Fruit fly (Drosophila melanogaster): ENCODE measurements around the gene wake.

wake gene

DNA sequence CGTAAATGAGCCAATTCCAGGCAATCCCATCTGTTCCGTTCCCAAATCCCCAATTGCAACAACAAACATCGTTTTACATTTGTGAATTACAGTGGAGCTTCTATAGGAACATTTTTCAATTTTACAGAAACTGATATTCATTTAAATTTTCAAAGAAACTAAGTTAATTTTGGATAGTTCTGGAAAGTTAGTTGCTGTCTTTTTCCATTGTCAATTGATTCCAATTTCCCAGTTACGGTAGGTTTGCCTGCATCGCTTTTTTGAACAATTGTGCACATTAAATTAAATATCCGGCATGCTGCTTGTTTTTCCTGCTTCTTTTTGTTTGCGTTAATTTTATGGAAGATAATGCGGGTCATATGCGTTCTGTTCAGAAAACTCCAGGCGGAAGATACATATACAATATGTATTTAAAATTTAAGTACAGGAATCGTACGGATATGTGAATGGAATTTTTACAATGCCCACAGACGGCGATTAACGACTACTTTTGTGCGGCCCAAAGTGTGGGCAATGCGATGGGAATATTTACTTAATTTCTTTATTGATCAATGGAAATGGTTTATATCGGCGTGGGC lies 11.6 kb upstream of the wake start (continued):
- TF ChIP-seq CG16813 (GFP tag; IDR thresholded peaks at IDR 0.05; ENCODE audit: partially characterized antibody) (no peak), Mes4 (GFP tag; optimal IDR thresholded peaks at IDR 0.05) (no peak), CG1602 (GFP tag; optimal IDR thresholded peaks at IDR 0.05) (no peak), ERR (GFP tag; optimal IDR thresholded peaks at IDR 0.05) (peak; percentile 24), CTCF (GFP tag; optimal IDR thresholded peaks at IDR 0.05) (no peak), NC2α (GFP tag; optimal IDR thresholded peaks at IDR 0.05) (no peak), gro (GFP tag; optimal IDR thresholded peaks at IDR 0.05) (no peak), sens-2 (GFP tag; IDR thresholded peaks at IDR 0.05) (no peak), nom (GFP tag; optimal IDR thresholded peaks at IDR 0.05) (no peak), H2.0 (GFP tag; IDR thresholded peaks at IDR 0.05) (peak; percentile 43), CG1529 (GFP tag; optimal IDR thresholded peaks at IDR 0.05) (no peak), psq (GFP tag; optimal IDR thresholded peaks at IDR 0.05) (no peak), CG7357 (GFP tag; IDR thresholded peaks at IDR 0.05) (no peak), CG14965 (GFP tag; optimal IDR thresholded peaks at IDR 0.05; ENCODE audit: borderline replicate concordance) (no peak), ci (GFP tag; IDR thresholded peaks at IDR 0.05) (0 out of 3 replicates have a peak, but pooled peaks have one; percentile 42), bigmax (GFP tag; optimal IDR thresholded peaks at IDR 0.05) (no peak), CG6689 (GFP tag; IDR thresholded peaks at IDR 0.05) (no peak), CG15514 (GFP tag; optimal IDR thresholded peaks at IDR 0.05) (no peak), Sox100B (GFP tag; optimal IDR thresholded peaks at IDR 0.05) (no peak), org-1 (GFP tag; optimal IDR thresholded peaks at IDR 0.05) (no peak), az2 (GFP tag; optimal IDR thresholded peaks at IDR 0.05) (peak; percentile 30), chinmo (GFP tag; IDR thresholded peaks at IDR 0.05; ENCODE audit: partially characterized antibody) (no peak), fd64A (GFP tag; optimal IDR thresholded peaks at IDR 0.05) (no peak), lmd (GFP tag; IDR thresholded peaks at IDR 0.05) (0 out of 2 replicates have a peak, but pooled peaks have one; percentile 20), CG4424 (GFP tag; optimal IDR thresholded peaks at IDR 0.05) (no peak), CG33213 (GFP tag; optimal IDR thresholded peaks at IDR 0.05) (no peak), MTF-1 (GFP tag; optimal IDR thresholded peaks at IDR 0.05; ENCODE audit: borderline replicate concordance) (no peak), CG31224 (GFP tag; IDR thresholded peaks at IDR 0.05) (no peak), CG4360 (GFP tag; IDR thresholded peaks at IDR 0.05) (no peak), hb (GFP tag; IDR thresholded peaks at IDR 0.05; ENCODE audit: partially characterized antibody) (no peak), z (GFP tag; IDR thresholded peaks at IDR 0.05) (no peak), CG11456 (GFP tag; IDR thresholded peaks at IDR 0.05) (no peak), CG14441 (GFP tag; IDR thresholded peaks at IDR 0.05) (peak; percentile 49; the same call in 1 of the 2 replicates), tx (GFP tag; optimal IDR thresholded peaks at IDR 0.05) (no peak), HLH54F (GFP tag; optimal IDR thresholded peaks at IDR 0.05) (peak; percentile 50), Blimp-1 (GFP tag; optimal IDR thresholded peaks at IDR 0.05) (no peak), Optix (GFP tag; IDR thresholded peaks at IDR 0.05) (no peak), Fer1 (GFP tag; optimal IDR thresholded peaks at IDR 0.05) (no peak), CG34422 (GFP tag; IDR thresholded peaks at IDR 0.05) (no peak), CG42726 (GFP tag; IDR thresholded peaks at IDR 0.05; ENCODE audit: partially characterized antibody) (no peak), CG7745 (tag; optimal IDR thresholded peaks at IDR 0.05) (no peak), gem (tag; optimal IDR thresholded peaks at IDR 0.05) (peak; percentile 57), dan (GFP tag; IDR thresholded peaks at IDR 0.05) (no peak), pho (GFP tag; optimal IDR thresholded peaks at IDR 0.05) (no peak), klu (GFP tag; IDR thresholded peaks at IDR 0.05) (no peak), fu2 (GFP tag; optimal IDR thresholded peaks at IDR 0.05) (peak; percentile 2), sim (GFP tag; IDR thresholded peaks at IDR 0.05) (no peak), chif (GFP tag; optimal IDR thresholded peaks at IDR 0.05) (peak in 1 of 2 experiments; percentile 43), Doc2 (GFP tag; IDR thresholded peaks at IDR 0.05) (no peak), Chrac-16 (GFP tag; optimal IDR thresholded peaks at IDR 0.05) (peak; percentile 14), Adf1 (GFP tag; IDR thresholded peaks at IDR 0.05) (no peak), Dref (GFP tag; IDR thresholded peaks at IDR 0.05) (no peak)
